Fruit fly (Drosophila melanogaster) whole organism, embryonic: ENCODE results near the gene yellow-e.
A peak's percentile ranks its signal among the peaks of the same experiment; 100 is the strongest.

Source experiments
- Blimp-1 ChIP-seq: fragments of 200-800 bp; sonication (Bioruptor generic); optimal IDR thresholded peaks from 3 replicates; lab custom pipeline; 2018; ENCODE audit warnings: missing biosample characterization, missing genetic modification characterization, mild to moderate bottlenecking, moderate library complexity, missing genetic modification reagents
- CG10654 ChIP-seq: fragments of 200-800 bp; sonication (Bioruptor generic); optimal IDR thresholded peaks from 2 replicates; lab custom pipeline; 2016; ENCODE audit warnings: missing biosample characterization, missing genetic modification characterization
- CG10979 ChIP-seq: fragments of 200-800 bp; sonication (Bioruptor generic); optimal IDR thresholded peaks from 2 replicates; lab custom pipeline; 2018; ENCODE audit warnings: missing biosample characterization, mild to moderate bottlenecking, missing genetic modification characterization, moderate library complexity
- CG12071 ChIP-seq: fragments of 200-800 bp; sonication (Bioruptor generic); optimal IDR thresholded peaks from 3 replicates; lab custom pipeline; 2018; ENCODE audit warnings: missing biosample characterization, mild to moderate bottlenecking, missing genetic modification characterization
- CG12155 ChIP-seq: fragments of 200-800 bp; sonication (Bioruptor generic); optimal IDR thresholded peaks from 3 replicates; lab custom pipeline; 2016; ENCODE audit warnings: missing biosample characterization, missing genetic modification characterization
- CG12299 ChIP-seq: fragments of 200-800 bp; sonication (Bioruptor generic); optimal IDR thresholded peaks from 2 replicates; lab custom pipeline; 2018; ENCODE audit warnings: missing biosample characterization, mild to moderate bottlenecking, missing genetic modification characterization
- CG13123 ChIP-seq: fragments of 200-800 bp; sonication (Bioruptor generic); optimal IDR thresholded peaks from 2 replicates; lab custom pipeline; 2016; ENCODE audit warnings: missing biosample characterization, missing genetic modification characterization
- CG14710 ChIP-seq: fragments of 200-800 bp; sonication (Bioruptor generic); optimal IDR thresholded peaks from 3 replicates; lab custom pipeline; 2019; ENCODE audit warnings: missing biosample characterization, mild to moderate bottlenecking, missing genetic modification characterization, moderate library complexity
- CG15073 ChIP-seq: fragments of 200-800 bp; sonication (Bioruptor generic); optimal IDR thresholded peaks from 2 replicates; lab custom pipeline; 2016; ENCODE audit warnings: missing biosample characterization, missing genetic modification characterization
- CG1603 ChIP-seq: fragments of 200-800 bp; sonication (Bioruptor generic); optimal IDR thresholded peaks from 2 replicates; lab custom pipeline; 2019; ENCODE audit warnings: missing biosample characterization, mild to moderate bottlenecking, missing genetic modification characterization, moderate library complexity
- CG30020 ChIP-seq: fragments of 200-800 bp; optimal IDR thresholded peaks from 2 replicates; lab custom pipeline; 2019; ENCODE audit warnings: missing biosample characterization, mild to moderate bottlenecking, missing genetic modification characterization, moderate library complexity
- CG31388 ChIP-seq: fragments of 200-800 bp; sonication (Bioruptor generic); optimal IDR thresholded peaks from 2 replicates; lab custom pipeline; 2016; ENCODE audit warnings: missing biosample characterization, missing genetic modification characterization
- CG34422 ChIP-seq: fragments of 200-800 bp; sonication (Bioruptor generic); IDR thresholded peaks from 3 replicates; pipeline ENCODE4 v1.3.6; 2022; ENCODE audit warnings: missing biosample characterization, missing genetic modification characterization
- CG4404 ChIP-seq: fragments of 200-800 bp; sonication (Bioruptor generic); IDR thresholded peaks from 2 replicates; pipeline ENCODE4 v1.3.6; 2022; ENCODE audit warnings: missing biosample characterization, missing genetic modification characterization
- CG4424 ChIP-seq: fragments of 200-800 bp; sonication (Bioruptor generic); optimal IDR thresholded peaks from 3 replicates; lab custom pipeline; 2016; ENCODE audit warnings: missing biosample characterization, missing genetic modification characterization
- CG6175 ChIP-seq: fragments of 200-800 bp; sonication (Bioruptor generic); IDR thresholded peaks from 3 replicates; pipeline ENCODE4 v1.3.6; 2022; ENCODE audit warnings: missing biosample characterization, missing genetic modification characterization
- CG7271 ChIP-seq: fragments of 200-800 bp; sonication (Bioruptor generic); optimal IDR thresholded peaks from 2 replicates; lab custom pipeline; 2018; ENCODE audit warnings: missing biosample characterization, mild to moderate bottlenecking, missing genetic modification characterization, moderate library complexity
- CG7556 ChIP-seq: fragments of 200-800 bp; sonication (Bioruptor generic); optimal IDR thresholded peaks from 2 replicates; lab custom pipeline; 2017; ENCODE audit warnings: missing biosample characterization, mild to moderate bottlenecking, missing genetic modification characterization
- CG9932 ChIP-seq: fragments of 200-800 bp; sonication (Bioruptor generic); IDR thresholded peaks from 2 replicates; pipeline ENCODE4 v1.3.6; 2022; ENCODE audit warnings: missing biosample characterization, missing genetic modification characterization
- D ChIP-seq, 2 experiments: fragments of 200-800 bp in 1 of 2; fragments of >200 bp in 1 of 2; sonication (Bioruptor generic) in 1 of 2; optimal IDR thresholded peaks; 2 replicates in 1 of 2; 3 replicates in 1 of 2; lab custom pipeline; 2017; ENCODE audit warnings: mild to moderate bottlenecking in 1 of 2, missing biosample characterization in 1 of 2, missing genetic modification characterization in 1 of 2, missing genetic modification reagents in 1 of 2
- HLH3B ChIP-seq: fragments of 200-800 bp; sonication (Bioruptor generic); IDR thresholded peaks from 2 replicates; pipeline ENCODE4 v1.3.6; 2022; ENCODE audit warnings: missing biosample characterization, missing genetic modification characterization
- Hmr ChIP-seq: fragments of 200-800 bp; sonication (Bioruptor generic); optimal IDR thresholded peaks from 3 replicates; lab custom pipeline; 2017; ENCODE audit warnings: mild to moderate bottlenecking, missing biosample characterization, missing genetic modification reagents, missing genetic modification characterization
- Hr3 ChIP-seq: fragments of 200-800 bp; sonication (Bioruptor generic); optimal IDR thresholded peaks from 3 replicates; lab custom pipeline; 2016; ENCODE audit warnings: missing biosample characterization, missing genetic modification characterization
- Hr78 ChIP-seq, 2 experiments: fragments of 200-800 bp in 1 of 2; fragments of >200 bp in 1 of 2; sonication (Bioruptor generic) in 1 of 2; optimal IDR thresholded peaks; 2 replicates each; lab custom pipeline; 2017 to 2019; ENCODE audit warnings: missing biosample characterization in 2 of 2, missing genetic modification characterization in 2 of 2, mild to moderate bottlenecking in 1 of 2, moderate library complexity in 1 of 2
- Mad ChIP-seq: fragments of 200-800 bp; sonication (Bioruptor generic); optimal IDR thresholded peaks from 2 replicates; lab custom pipeline; 2016; ENCODE audit warnings: missing biosample characterization, missing genetic modification characterization
- NFAT ChIP-seq: fragments of 200-800 bp; sonication (Bioruptor generic); IDR thresholded peaks from 2 replicates; pipeline ENCODE4 v1.3.6; 2022; ENCODE audit warnings: missing biosample characterization, missing genetic modification characterization
- NK7.1 ChIP-seq: fragments of 200-800 bp; sonication (Bioruptor generic); optimal IDR thresholded peaks from 3 replicates; lab custom pipeline; 2016; ENCODE audit warnings: missing biosample characterization, missing genetic modification characterization
- Ravus ChIP-seq: fragments of 200-800 bp; sonication (Bioruptor generic); IDR thresholded peaks from 2 replicates; pipeline ENCODE4 v1.3.6; 2022; ENCODE audit warnings: missing biosample characterization, missing genetic modification characterization
- Sin3A ChIP-seq: fragments of >200 bp; optimal IDR thresholded peaks from 2 replicates; lab custom pipeline; 2018
- Sry-δ ChIP-seq: fragments of 200-800 bp; sonication (Bioruptor generic); optimal IDR thresholded peaks from 2 replicates; lab custom pipeline; 2016; ENCODE audit warnings: missing biosample characterization, missing genetic modification characterization
- al ChIP-seq: fragments of 200-800 bp; sonication (Bioruptor generic); IDR thresholded peaks from 2 replicates; pipeline ENCODE4 v1.3.6; 2022; ENCODE audit warnings: missing biosample characterization, missing genetic modification characterization
- ase ChIP-seq: fragments of 200-800 bp; sonication (Bioruptor generic); IDR thresholded peaks from 3 replicates; pipeline ENCODE4 v1.3.6; 2022; ENCODE audit warnings: missing biosample characterization, missing genetic modification characterization
- bsh ChIP-seq, 2 experiments: fragments of 200-800 bp; sonication (Bioruptor generic); optimal IDR thresholded peaks; 2 replicates each; lab custom pipeline; 2017 to 2018; ENCODE audit warnings: mild to moderate bottlenecking in 2 of 2, missing biosample characterization in 2 of 2, missing genetic modification characterization in 2 of 2, moderate library complexity in 1 of 2
- chn ChIP-seq: fragments of 200-800 bp; sonication (Bioruptor generic); optimal IDR thresholded peaks from 2 replicates; lab custom pipeline; 2016; ENCODE audit warnings: missing biosample characterization, missing genetic modification characterization
- dimm ChIP-seq: fragments of 200-800 bp; sonication (Bioruptor generic); IDR thresholded peaks from 2 replicates; pipeline ENCODE4 v1.3.6; 2022; ENCODE audit warnings: missing biosample characterization, missing genetic modification characterization
- disco-r ChIP-seq: fragments of 200-800 bp; sonication (Bioruptor generic); optimal IDR thresholded peaks from 2 replicates; lab custom pipeline; 2016; ENCODE audit warnings: missing biosample characterization, missing genetic modification characterization
- klu ChIP-seq: fragments of 200-800 bp; sonication (Bioruptor generic); IDR thresholded peaks from 2 replicates; pipeline ENCODE4 v1.3.6; 2022; ENCODE audit warnings: missing biosample characterization, missing genetic modification characterization
- nmo ChIP-seq: fragments of 200-800 bp; sonication (Bioruptor generic); optimal IDR thresholded peaks from 2 replicates; lab custom pipeline; 2018; ENCODE audit warnings: missing biosample characterization, mild to moderate bottlenecking, missing genetic modification characterization, moderate library complexity
- pho ChIP-seq: fragments of 200-800 bp; sonication (Bioruptor generic); optimal IDR thresholded peaks from 2 replicates; lab custom pipeline; 2016; ENCODE audit warnings: missing biosample characterization, missing genetic modification characterization
- phol ChIP-seq: fragments of 200-800 bp; sonication (Bioruptor generic); optimal IDR thresholded peaks from 3 replicates; lab custom pipeline; 2018; ENCODE audit warnings: missing biosample characterization, mild to moderate bottlenecking, missing genetic modification characterization, moderate library complexity
- pita ChIP-seq: fragments of 200-800 bp; sonication (Bioruptor generic); optimal IDR thresholded peaks from 2 replicates; lab custom pipeline; 2017; ENCODE audit warnings: missing biosample characterization, mild to moderate bottlenecking, missing genetic modification characterization
- ranshi ChIP-seq: fragments of 200-800 bp; sonication (Bioruptor generic); IDR thresholded peaks from 2 replicates; pipeline ENCODE4 v1.3.6; 2022; ENCODE audit warnings: missing biosample characterization, missing genetic modification characterization
- rib ChIP-seq: fragments of 200-800 bp; sonication (Bioruptor generic); IDR thresholded peaks from 2 replicates; pipeline ENCODE4 v1.3.6; 2022; ENCODE audit warnings: missing biosample characterization, missing genetic modification characterization
- row ChIP-seq: fragments of 200-800 bp; sonication (Bioruptor generic); IDR thresholded peaks from 3 replicates; pipeline ENCODE4 v1.3.6; 2022; ENCODE audit warnings: missing biosample characterization, missing genetic modification characterization
- salm ChIP-seq: fragments of 200-800 bp; sonication (Bioruptor generic); optimal IDR thresholded peaks from 2 replicates; lab custom pipeline; 2018; ENCODE audit warnings: missing biosample characterization, mild to moderate bottlenecking, missing genetic modification characterization
- sob ChIP-seq: fragments of 200-800 bp; sonication (Bioruptor generic); IDR thresholded peaks from 2 replicates; pipeline ENCODE4 v1.3.6; 2022; ENCODE audit warnings: missing biosample characterization, missing genetic modification characterization
- tll ChIP-seq, 2 experiments: fragments of 200-800 bp in 1 of 2; fragments of >200 bp in 1 of 2; sonication (Bioruptor generic) in 1 of 2; optimal IDR thresholded peaks; 2 replicates each; lab custom pipeline; 2017 to 2019; ENCODE audit warnings: missing biosample characterization in 2 of 2, missing genetic modification characterization in 2 of 2, mild to moderate bottlenecking in 1 of 2, moderate library complexity in 1 of 2
- tup ChIP-seq: fragments of 200-800 bp; sonication (Bioruptor generic); optimal IDR thresholded peaks from 2 replicates; lab custom pipeline; 2016; ENCODE audit warnings: missing biosample characterization, mild to moderate bottlenecking, missing genetic modification characterization, moderate library complexity
- wek ChIP-seq: fragments of 200-800 bp; sonication (Bioruptor generic); optimal IDR thresholded peaks from 3 replicates; lab custom pipeline; 2018; ENCODE audit warnings: missing biosample characterization, mild to moderate bottlenecking, missing genetic modification characterization, moderate library complexity
- zen2 ChIP-seq: fragments of 200-800 bp; sonication (Bioruptor generic); IDR thresholded peaks from 3 replicates; pipeline ENCODE4 v1.3.6; 2022; ENCODE audit warnings: missing biosample characterization, missing genetic modification characterization; ENCODE audit not compliant: partially characterized antibody

The yellow-e gene

DNA sequence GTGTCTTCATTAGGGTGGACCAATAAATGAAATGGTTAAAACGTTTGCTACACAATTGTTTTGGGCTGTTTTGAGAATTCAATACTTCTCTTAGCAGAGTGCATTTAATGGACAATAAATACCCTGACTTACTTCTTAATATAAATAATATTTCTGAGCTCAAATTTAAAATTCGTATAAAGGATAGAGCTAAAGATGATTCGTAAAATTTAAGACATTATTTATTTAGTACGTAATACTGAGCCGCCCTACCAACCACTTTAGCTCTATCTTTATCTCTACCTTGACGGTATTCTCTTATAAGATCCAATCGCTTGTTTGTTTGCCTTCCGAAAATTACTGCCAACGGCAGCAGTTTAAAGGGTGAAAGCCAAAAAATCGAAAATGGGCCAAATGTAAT is 18.5 kb upstream of the yellow-e start (continued):
- TF ChIP-seq tll (GFP tag; optimal IDR thresholded peaks at IDR 0.05; lab: Kevin White, UChicago) (no peak), nmo (GFP tag; lab: Kevin White, UChicago) (peak; percentile 70), CG1603 (tag; lab: Kevin White, UChicago) (peak; percentile 73), Hmr (GFP tag; lab: Kevin White, UChicago) (peak; percentile 83), ranshi (0 out of 2 replicates have a peak, but pooled peaks have one; percentile 27), CG12071 (peak; percentile 62), chn (GFP tag; lab: Kevin White, UChicago) (peak; percentile 45), CG12155 (GFP tag; lab: Kevin White, UChicago) (peak; percentile 65), D (optimal IDR thresholded peaks at IDR 0.05; lab: Kevin White, UChicago) (no peak), D (GFP tag; optimal IDR thresholded peaks at IDR 0.05; lab: Kevin White, UChicago) (peak; percentile 37), CG12299 (tag; lab: Kevin White, UChicago) (peak; percentile 88), row (GFP tag; lab: Robert Waterston, UW) (peak; percentile 87), ase (GFP tag; lab: Robert Waterston, UW) (peak; percentile 62; the same call in 2 of the 3 replicates), CG4424 (GFP tag; lab: Kevin White, UChicago) (peak; percentile 73), CG15073 (GFP tag; lab: Kevin White, UChicago) (no peak), bsh (GFP tag; optimal IDR thresholded peaks at IDR 0.05; lab: Kevin White, UChicago) (peak; percentile 77 to 91), disco-r (GFP tag; lab: Kevin White, UChicago) (no peak), CG9932 (GFP tag; lab: Robert Waterston, UW) (peak; percentile 53), tup (GFP tag; lab: Kevin White, UChicago) (no peak), CG14710 (tag; lab: Kevin White, UChicago) (peak; percentile 77), al (GFP tag; lab: Robert Waterston, UW) (peak; percentile 55), phol (peak; percentile 77), CG13123 (GFP tag; lab: Kevin White, UChicago) (peak; percentile 27), HLH3B (GFP tag; lab: Robert Waterston, UW) (peak; percentile 58), CG7271 (peak; percentile 70), CG31388 (peak; percentile 42), Sry-δ (GFP tag; lab: Kevin White, UChicago) (no peak), klu (GFP tag; lab: Robert Waterston, UW) (peak; percentile 35; the same call in 1 of the 2 replicates), pita (GFP tag; lab: Kevin White, UChicago) (no peak), zen2 (GFP tag; lab: Robert Waterston, UW) (no peak), sob (GFP tag; lab: Robert Waterston, UW) (peak; percentile 63), wek (GFP tag; lab: Kevin White, UChicago) (peak; percentile 63), Hr3 (peak; percentile 66), CG4404 (0 out of 2 replicates have a peak, but pooled peaks have one; percentile 35), Mad (peak; percentile 51), Ravus (GFP tag; lab: Robert Waterston, UW) (no peak; the same call in 1 of the 2 replicates), CG6175 (no peak), pho (GFP tag; lab: Kevin White, UChicago) (peak; percentile 57), dimm (GFP tag; lab: Robert Waterston, UW) (peak; percentile 64), NK7.1 (GFP tag; lab: Kevin White, UChicago) (no peak), CG34422 (peak; percentile 57; the same call in 1 of the 3 replicates), NFAT (0 out of 2 replicates have a peak, but pooled peaks have one; percentile 12), Sin3A (no peak), CG10654 (GFP tag; lab: Kevin White, UChicago) (peak; percentile 64), CG7556 (peak; percentile 84), CG10979 (tag; lab: Kevin White, UChicago) (peak; percentile 81), rib (GFP tag; lab: Robert Waterston, UW) (no peak), Hr78 (GFP tag; optimal IDR thresholded peaks at IDR 0.05; lab: Kevin White, UChicago) (peak in 1 of 2 experiments; percentile 13), Blimp-1 (GFP tag; lab: Kevin White, UChicago) (peak; percentile 74), CG30020 (tag; lab: Kevin White, UChicago) (peak; percentile 64), salm (tag; lab: Kevin White, UChicago) (peak; percentile 81)
